Fruit fly (Drosophila melanogaster) whole organism, embryonic: ENCODE results near the gene CG43815.

Experiments
- Abd-B ChIP-seq: fragments of 200-800 bp; sonication (Bioruptor generic); optimal IDR thresholded peaks from 2 replicates; lab custom pipeline; 2018; ENCODE audit warnings: missing biosample characterization, mild to moderate bottlenecking, missing genetic modification characterization, moderate library complexity
- CG10209 ChIP-seq: fragments of 200-800 bp; sonication (Bioruptor generic); optimal IDR thresholded peaks from 3 replicates; lab custom pipeline; 2017; ENCODE audit warnings: missing biosample characterization, mild to moderate bottlenecking, missing genetic modification characterization, missing genetic modification reagents
- CG10267 ChIP-seq: fragments of 200-800 bp; sonication (Bioruptor generic); optimal IDR thresholded peaks from 2 replicates; lab custom pipeline; 2018; ENCODE audit warnings: missing biosample characterization, mild to moderate bottlenecking, missing genetic modification characterization, moderate library complexity
- CG10979 ChIP-seq: fragments of 200-800 bp; sonication (Bioruptor generic); optimal IDR thresholded peaks from 2 replicates; lab custom pipeline; 2018; ENCODE audit warnings: missing biosample characterization, mild to moderate bottlenecking, missing genetic modification characterization, moderate library complexity
- CG12299 ChIP-seq: fragments of 200-800 bp; sonication (Bioruptor generic); optimal IDR thresholded peaks from 2 replicates; lab custom pipeline; 2018; ENCODE audit warnings: missing biosample characterization, mild to moderate bottlenecking, missing genetic modification characterization
- CG12391 ChIP-seq: fragments of 200-800 bp; sonication (Bioruptor generic); optimal IDR thresholded peaks from 3 replicates; lab custom pipeline; 2018; ENCODE audit warnings: missing biosample characterization, mild to moderate bottlenecking, missing genetic modification characterization, moderate library complexity
- CG12769 ChIP-seq: fragments of 200-800 bp; sonication (Bioruptor generic); optimal IDR thresholded peaks from 2 replicates; lab custom pipeline; 2019; ENCODE audit warnings: missing biosample characterization, mild to moderate bottlenecking, missing genetic modification characterization, moderate library complexity
- CG12942 ChIP-seq: fragments of 200-800 bp; sonication (Bioruptor generic); optimal IDR thresholded peaks from 3 replicates; lab custom pipeline; 2016; ENCODE audit warnings: missing biosample characterization, missing genetic modification characterization
- CG13424 ChIP-seq: fragments of 200-800 bp; sonication (Bioruptor generic); optimal IDR thresholded peaks from 2 replicates; lab custom pipeline; 2019; ENCODE audit warnings: missing biosample characterization, mild to moderate bottlenecking, missing genetic modification characterization, moderate library complexity
- CG14014 ChIP-seq: fragments of 200-800 bp; sonication (Bioruptor generic); IDR thresholded peaks from 2 replicates; pipeline ENCODE4 v1.3.6; 2022; ENCODE audit warnings: missing biosample characterization, missing genetic modification characterization
- CG14050 ChIP-seq: fragments of 200-800 bp; sonication (Bioruptor generic); IDR thresholded peaks from 3 replicates; pipeline ENCODE4 v1.3.6; 2022; ENCODE audit warnings: missing biosample characterization, missing genetic modification characterization
- CG14667 ChIP-seq: fragments of 200-800 bp; sonication (Bioruptor generic); IDR thresholded peaks from 2 replicates; pipeline ENCODE4 v1.3.6; 2022; ENCODE audit warnings: missing biosample characterization, missing genetic modification characterization
- CG14860 ChIP-seq: fragments of 200-800 bp; sonication (Bioruptor generic); IDR thresholded peaks from 3 replicates; pipeline ENCODE4 v1.3.6; 2022; ENCODE audit warnings: missing biosample characterization, missing genetic modification characterization; ENCODE audit not compliant: partially characterized antibody
- CG14965 ChIP-seq: fragments of 200-800 bp; sonication (Bioruptor generic); optimal IDR thresholded peaks from 2 replicates; lab custom pipeline; 2016; ENCODE audit warnings: missing biosample characterization, missing genetic modification characterization, borderline replicate concordance
- CG1529 ChIP-seq: fragments of 200-800 bp; sonication (Bioruptor generic); optimal IDR thresholded peaks from 3 replicates; lab custom pipeline; 2018; ENCODE audit warnings: missing biosample characterization, missing genetic modification characterization
- CG15514 ChIP-seq: fragments of 200-800 bp; sonication (Bioruptor generic); optimal IDR thresholded peaks from 3 replicates; lab custom pipeline; 2017; ENCODE audit warnings: missing biosample characterization, missing genetic modification characterization, mild to moderate bottlenecking, moderate library complexity, missing genetic modification reagents
- CG15696 ChIP-seq: fragments of 200-800 bp; sonication (Bioruptor generic); optimal IDR thresholded peaks from 2 replicates; lab custom pipeline; 2019; ENCODE audit warnings: missing biosample characterization, mild to moderate bottlenecking, missing genetic modification characterization, moderate library complexity
- CG16779 ChIP-seq: fragments of 200-800 bp; sonication (Bioruptor generic); IDR thresholded peaks from 2 replicates; pipeline ENCODE4 v1.3.6; 2022; ENCODE audit warnings: missing biosample characterization, missing genetic modification characterization
- CG17802 ChIP-seq: fragments of 200-800 bp; sonication (Bioruptor generic); optimal IDR thresholded peaks from 2 replicates; lab custom pipeline; 2018; ENCODE audit warnings: missing biosample characterization, mild to moderate bottlenecking, missing genetic modification characterization, moderate library complexity
- CG1832 ChIP-seq: fragments of 200-800 bp; sonication (Bioruptor generic); optimal IDR thresholded peaks from 2 replicates; lab custom pipeline; 2017; ENCODE audit warnings: missing biosample characterization, mild to moderate bottlenecking, missing genetic modification characterization, inconsistent platforms
- CG2120 ChIP-seq: fragments of 200-800 bp; sonication (Bioruptor generic); optimal IDR thresholded peaks from 3 replicates; lab custom pipeline; 2016; ENCODE audit warnings: missing biosample characterization, missing genetic modification characterization
- CG30403 ChIP-seq: fragments of 200-800 bp; sonication (Bioruptor generic); optimal IDR thresholded peaks from 3 replicates; lab custom pipeline; 2016; ENCODE audit warnings: missing biosample characterization, missing genetic modification characterization
- CG30431 ChIP-seq: fragments of 200-800 bp; sonication (Bioruptor generic); optimal IDR thresholded peaks from 2 replicates; lab custom pipeline; 2017; ENCODE audit warnings: missing biosample characterization, missing genetic modification characterization
- CG31441 ChIP-seq: fragments of 200-800 bp; sonication (Bioruptor generic); IDR thresholded peaks from 2 replicates; pipeline ENCODE4 v1.3.6; 2022; ENCODE audit warnings: missing biosample characterization, missing genetic modification characterization
- CG4820 ChIP-seq: fragments of 200-800 bp; sonication (Bioruptor generic); optimal IDR thresholded peaks from 3 replicates; lab custom pipeline; 2016; ENCODE audit warnings: missing biosample characterization, missing genetic modification characterization
- CG7556 ChIP-seq: fragments of 200-800 bp; sonication (Bioruptor generic); optimal IDR thresholded peaks from 2 replicates; lab custom pipeline; 2017; ENCODE audit warnings: missing biosample characterization, mild to moderate bottlenecking, missing genetic modification characterization
- CG8944 ChIP-seq: fragments of 200-800 bp; sonication (Bioruptor generic); optimal IDR thresholded peaks from 3 replicates; lab custom pipeline; 2016; ENCODE audit warnings: missing biosample characterization, missing genetic modification characterization
- D19A ChIP-seq: fragments of 200-800 bp; optimal IDR thresholded peaks from 3 replicates; lab custom pipeline; 2019; ENCODE audit warnings: missing biosample characterization, mild to moderate bottlenecking, missing genetic modification characterization, moderate library complexity
- H15 ChIP-seq: fragments of 200-800 bp; sonication (Bioruptor generic); IDR thresholded peaks from 3 replicates; pipeline ENCODE4 v1.3.6; 2022; ENCODE audit warnings: missing biosample characterization, missing genetic modification characterization
- Hand ChIP-seq: fragments of 200-800 bp; sonication (Bioruptor generic); optimal IDR thresholded peaks from 2 replicates; lab custom pipeline; 2017; ENCODE audit warnings: mild to moderate bottlenecking, missing biosample characterization, missing genetic modification reagents, missing genetic modification characterization
- Mad ChIP-seq: fragments of 200-800 bp; sonication (Bioruptor generic); optimal IDR thresholded peaks from 2 replicates; lab custom pipeline; 2016; ENCODE audit warnings: missing biosample characterization, missing genetic modification characterization
- Med ChIP-seq: fragments of 200-800 bp; sonication (Bioruptor generic); peaks from one replicate; lab custom pipeline; 2016; ENCODE audit warnings: missing biosample characterization, missing genetic modification characterization, mild to moderate bottlenecking, inconsistent platforms, moderate library complexity
- PHDP ChIP-seq: fragments of 200-800 bp; sonication (Bioruptor generic); optimal IDR thresholded peaks from 3 replicates; lab custom pipeline; 2018; ENCODE audit warnings: missing biosample characterization, mild to moderate bottlenecking, missing genetic modification characterization, moderate library complexity
- Sin3A ChIP-seq: fragments of >200 bp; optimal IDR thresholded peaks from 2 replicates; lab custom pipeline; 2018
- Sry-δ ChIP-seq: fragments of 200-800 bp; sonication (Bioruptor generic); optimal IDR thresholded peaks from 2 replicates; lab custom pipeline; 2016; ENCODE audit warnings: missing biosample characterization, missing genetic modification characterization
- ara ChIP-seq: fragments of 200-800 bp; sonication (Bioruptor generic); IDR thresholded peaks from 2 replicates; pipeline ENCODE4 v1.3.6; 2022; ENCODE audit warnings: missing biosample characterization, missing genetic modification characterization
- ase ChIP-seq: fragments of 200-800 bp; sonication (Bioruptor generic); IDR thresholded peaks from 3 replicates; pipeline ENCODE4 v1.3.6; 2022; ENCODE audit warnings: missing biosample characterization, missing genetic modification characterization
- br ChIP-seq: fragments of >200 bp; optimal IDR thresholded peaks from 2 replicates; lab custom pipeline; 2017
- btn ChIP-seq: fragments of 200-800 bp; sonication (Bioruptor generic); optimal IDR thresholded peaks from 2 replicates; lab custom pipeline; 2016; ENCODE audit warnings: missing biosample characterization, missing genetic modification characterization
- grau ChIP-seq: fragments of 200-800 bp; optimal IDR thresholded peaks from 3 replicates; lab custom pipeline; 2019; ENCODE audit warnings: missing biosample characterization, mild to moderate bottlenecking, missing genetic modification characterization, moderate library complexity
- her ChIP-seq: fragments of 200-800 bp; sonication (Bioruptor generic); optimal IDR thresholded peaks from 2 replicates; lab custom pipeline; 2016; ENCODE audit warnings: missing biosample characterization, missing genetic modification characterization
- mam ChIP-seq: fragments of 200-800 bp; sonication (Bioruptor generic); optimal IDR thresholded peaks from 3 replicates; lab custom pipeline; 2016; ENCODE audit warnings: missing biosample characterization, missing genetic modification characterization
- oc ChIP-seq: fragments of 200-800 bp; sonication (Bioruptor generic); optimal IDR thresholded peaks from 2 replicates; lab custom pipeline; 2018; ENCODE audit warnings: missing biosample characterization, mild to moderate bottlenecking, missing genetic modification characterization, moderate library complexity
- run ChIP-seq: fragments of 200-800 bp; sonication (Bioruptor generic); optimal IDR thresholded peaks from 3 replicates; lab custom pipeline; 2018; ENCODE audit warnings: missing biosample characterization, mild to moderate bottlenecking, missing genetic modification characterization
- sc ChIP-seq, 3 experiments: fragments of >200 bp in 2 of 3; fragments of 200-800 bp in 1 of 3; sonication (Bioruptor generic) in 1 of 3; optimal IDR thresholded peaks; 2 replicates in 2 of 3; 3 replicates in 1 of 3; lab custom pipeline; 2017; ENCODE audit warnings: mild to moderate bottlenecking in 1 of 3, missing biosample characterization in 1 of 3, missing genetic modification characterization in 1 of 3, missing genetic modification reagents in 1 of 3
- seq ChIP-seq: fragments of 200-800 bp; sonication (Bioruptor generic); IDR thresholded peaks from 2 replicates; pipeline ENCODE4 v1.3.6; 2022; ENCODE audit warnings: missing biosample characterization, missing genetic modification characterization
- slou ChIP-seq: fragments of 200-800 bp; sonication (Bioruptor generic); optimal IDR thresholded peaks from 3 replicates; lab custom pipeline; 2016; ENCODE audit warnings: missing biosample characterization, missing genetic modification characterization
- sna ChIP-seq: fragments of 200-800 bp; sonication (Bioruptor generic); IDR thresholded peaks from 2 replicates; pipeline ENCODE4 v1.3.6; 2022; ENCODE audit warnings: missing biosample characterization, missing genetic modification characterization; ENCODE audit not compliant: partially characterized antibody
- ssp ChIP-seq: fragments of 200-800 bp; sonication (Bioruptor generic); IDR thresholded peaks from 2 replicates; pipeline ENCODE4 v1.3.6; 2022; ENCODE audit warnings: missing biosample characterization, missing genetic modification characterization
- unpg ChIP-seq: fragments of 200-800 bp; sonication (Bioruptor generic); optimal IDR thresholded peaks from 3 replicates; lab custom pipeline; 2018; ENCODE audit warnings: missing biosample characterization, mild to moderate bottlenecking, missing genetic modification characterization, moderate library complexity
- wek ChIP-seq: fragments of 200-800 bp; sonication (Bioruptor generic); optimal IDR thresholded peaks from 3 replicates; lab custom pipeline; 2018; ENCODE audit warnings: missing biosample characterization, mild to moderate bottlenecking, missing genetic modification characterization, moderate library complexity
- yki ChIP-seq: fragments of >200 bp; optimal IDR thresholded peaks from 3 replicates; lab custom pipeline; 2018

The CG43815 gene

dm6 chr2L:3600847-3601246 is 24.8 kb downstream of the CG43815 start (continued):
- TF ChIP-seq CG15696 (tag; lab: Kevin White, UChicago) (peak; percentile 69), CG4820 (GFP tag; lab: Kevin White, UChicago) (peak; percentile 50), CG14860 (no peak), D19A (peak; percentile 34), CG2120 (GFP tag; lab: Kevin White, UChicago) (no peak), Med (GFP tag; lab: Kevin White, UChicago) (peak; percentile 60), Abd-B (GFP tag; lab: Kevin White, UChicago) (peak; percentile 5), sc (optimal IDR thresholded peaks at IDR 0.05; lab: Kevin White, UChicago) (no peak), sc (GFP tag; optimal IDR thresholded peaks at IDR 0.05; lab: Kevin White, UChicago) (peak; percentile 16), CG17802 (no peak), CG12299 (tag; lab: Kevin White, UChicago) (no peak), yki (lab: Kevin White, UChicago) (no peak), CG12769 (tag; lab: Kevin White, UChicago) (no peak), sna (GFP tag; lab: Robert Waterston, UW) (no peak), CG14965 (GFP tag; lab: Kevin White, UChicago) (no peak), CG8944 (no peak), CG12942 (GFP tag; lab: Kevin White, UChicago) (no peak), grau (tag; lab: Kevin White, UChicago) (peak; percentile 37), run (no peak), ssp (GFP tag; lab: Robert Waterston, UW) (peak; percentile 15; the same call in 1 of the 2 replicates), Sry-δ (GFP tag; lab: Kevin White, UChicago) (no peak), CG1832 (GFP tag; lab: Kevin White, UChicago) (no peak), ase (no peak), CG14050 (no peak), CG12391 (peak; percentile 30), br (lab: Kevin White, UChicago) (no peak), btn (GFP tag; lab: Kevin White, UChicago) (no peak), CG14014 (GFP tag; lab: Robert Waterston, UW) (no peak), Mad (GFP tag; lab: Kevin White, UChicago) (no peak), unpg (GFP tag; lab: Kevin White, UChicago) (peak; percentile 51), CG10979 (tag; lab: Kevin White, UChicago) (peak; percentile 60), CG7556 (GFP tag; lab: Kevin White, UChicago) (no peak), CG15514 (no peak), H15 (GFP tag; lab: Robert Waterston, UW) (no peak), Hand (GFP tag; lab: Kevin White, UChicago) (no peak), PHDP (tag; lab: Kevin White, UChicago) (no peak), CG31441 (GFP tag; lab: Robert Waterston, UW) (0 out of 2 replicates have a peak, but pooled peaks have one; percentile 9), slou (GFP tag; lab: Kevin White, UChicago) (no peak), Sin3A (lab: Kevin White, UChicago) (no peak), her (GFP tag; lab: Kevin White, UChicago) (no peak), ara (GFP tag; lab: Robert Waterston, UW) (peak; percentile 49; the same call in 1 of the 2 replicates), wek (no peak), oc (no peak), CG30403 (GFP tag; lab: Kevin White, UChicago) (peak; percentile 18), mam (GFP tag; lab: Kevin White, UChicago) (no peak), CG10209 (GFP tag; lab: Kevin White, UChicago) (peak; percentile 18), CG30431 (peak; percentile 36), CG10267 (tag; lab: Kevin White, UChicago) (peak; percentile 29), seq (GFP tag; lab: Robert Waterston, UW) (no peak), CG14667 (GFP tag; lab: Robert Waterston, UW) (peak; percentile 6; the same call in 1 of the 2 replicates), CG13424 (tag; lab: Kevin White, UChicago) (peak; percentile 14), CG1529 (GFP tag; lab: Kevin White, UChicago) (no peak), CG16779 (GFP tag; lab: Robert Waterston, UW) (no peak)
